Worm (Caenorhabditis elegans) whole organism, young adult: Measurements from ENCODE around the gene Y57G11C.5.

Experiments
- aptf-2 ChIP-seq: fragments of 200-800 bp; sonication (Bioruptor generic); conservative IDR thresholded peaks from 2 replicates; pipeline ENCODE4 v1.3.6; 2022; ENCODE audit warnings: missing genetic modification reagents, missing genetic modification characterization, missing compliant biosample characterization
- ccch-3 ChIP-seq: fragments of 200-800 bp; sonication (Bioruptor generic); optimal IDR thresholded peaks from 2 replicates; lab custom pipeline; 2018; ENCODE audit warnings: mild to moderate bottlenecking, missing genetic modification characterization, missing compliant biosample characterization
- efl-1 ChIP-seq: fragments of 150-350 bp; optimal IDR thresholded peaks from 2 replicates; lab custom pipeline; 2014; ENCODE audit warnings: missing biosample characterization, missing genetic modification reagents, missing genetic modification characterization
- lsy-27 ChIP-seq: sonication (generic microtip); optimal IDR thresholded peaks from 2 replicates; lab custom pipeline; 2017; ENCODE audit warnings: missing genetic modification characterization, mild to moderate bottlenecking, missing compliant biosample characterization, antibody characterized with exemption, missing genotype, borderline replicate concordance; ENCODE audit not compliant: insufficient read depth
- madf-8 ChIP-seq: fragments of 200-800 bp; sonication (Bioruptor generic); conservative IDR thresholded peaks from 2 replicates; pipeline ENCODE4 v1.3.6; 2022; ENCODE audit warnings: missing genetic modification reagents, missing genetic modification characterization, missing compliant biosample characterization
- nfya-1 ChIP-seq: sonication (generic microtip); optimal IDR thresholded peaks from 2 replicates; lab custom pipeline; 2017; ENCODE audit warnings: antibody characterized with exemption, missing compliant biosample characterization, missing genetic modification characterization, borderline replicate concordance; ENCODE audit not compliant: insufficient read depth
- pha-4 ChIP-seq: fragments of 150-350 bp; sonication (generic microtip); optimal IDR thresholded peaks from 2 replicates; lab custom pipeline; 2014; ENCODE audit warnings: missing biosample characterization, missing genetic modification reagents, missing genetic modification characterization
- rpc-1 ChIP-seq, 2 experiments: fragments of 150-350 bp in 1 of 2; sonication (generic microtip) in 1 of 2; optimal IDR thresholded peaks; 2 replicates each; lab custom pipeline; 2014 to 2018; ENCODE audit warnings: missing biosample characterization in 1 of 2, missing genetic modification characterization in 1 of 2, missing genetic modification reagents in 1 of 2, missing genotype in 1 of 2
- sdz-38 ChIP-seq: sonication (generic microtip); optimal IDR thresholded peaks from 2 replicates; lab custom pipeline; 2016; ENCODE audit warnings: missing genotype, missing genetic modification characterization, missing compliant biosample characterization
- snpc-1.1 ChIP-seq: sonication (generic microtip); optimal IDR thresholded peaks from 2 replicates; lab custom pipeline; 2017; ENCODE audit warnings: missing genetic modification characterization, mild to moderate bottlenecking, missing compliant biosample characterization, antibody characterized with exemption, moderate library complexity, missing genotype, missing genetic modification reagents; ENCODE audit not compliant: insufficient read depth
- sptf-2 ChIP-seq: fragments of 200-800 bp; sonication (Bioruptor generic); optimal IDR thresholded peaks from 2 replicates; lab custom pipeline; 2018; ENCODE audit warnings: mild to moderate bottlenecking, missing genetic modification characterization, missing compliant biosample characterization

DNA sequence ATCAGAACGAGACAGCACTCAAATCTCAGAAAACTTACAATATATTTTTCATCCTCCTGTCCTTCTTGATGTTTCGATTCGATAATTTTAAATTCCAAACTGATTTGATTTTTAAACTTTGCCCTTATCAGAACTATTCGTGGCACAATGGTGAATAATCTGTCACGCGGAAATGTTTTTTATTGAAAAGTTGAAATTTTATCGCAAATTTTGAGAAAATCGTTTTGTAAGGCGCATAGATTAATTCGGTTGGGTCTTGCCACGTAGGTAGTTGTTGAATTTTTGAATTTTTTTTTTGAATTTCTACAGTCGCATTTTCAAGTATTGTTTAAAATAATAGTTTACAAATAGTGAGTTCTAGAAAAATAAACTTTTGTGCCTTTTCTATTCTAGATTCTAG is 4.4 kb downstream of the Y57G11C.5 start, which contains the start of gene ptp-5.2:
- no peak for TF ChIP-seq rpc-1 (optimal IDR thresholded peaks at IDR 0.05; lab: Kevin White, UChicago)
- no peak for TF ChIP-seq rpc-1 (tag; optimal IDR thresholded peaks at IDR 0.05; lab: Kevin White, UChicago)
- no peak for TF ChIP-seq ccch-3 (GFP tag; lab: Kevin White, UChicago)
- no peak for TF ChIP-seq sdz-38 (tag; lab: Kevin White, UChicago)
- TF ChIP-seq efl-1 (GFP tag; lab: Kevin White, UChicago), result no peak
- TF ChIP-seq madf-8, result no peak
- no peak for TF ChIP-seq nfya-1
- no peak for TF ChIP-seq snpc-1.1 (tag; lab: Kevin White, UChicago)
- TF ChIP-seq lsy-27 (tag; lab: Kevin White, UChicago), result no peak
- TF ChIP-seq pha-4 (tag; lab: Kevin White, UChicago), result no peak
- no peak for TF ChIP-seq sptf-2 (GFP tag; lab: Kevin White, UChicago)
- no peak for TF ChIP-seq aptf-2
